Worm (Caenorhabditis elegans): Measurements from ENCODE around the gene tre-3.

Gene tre-3

DNA sequence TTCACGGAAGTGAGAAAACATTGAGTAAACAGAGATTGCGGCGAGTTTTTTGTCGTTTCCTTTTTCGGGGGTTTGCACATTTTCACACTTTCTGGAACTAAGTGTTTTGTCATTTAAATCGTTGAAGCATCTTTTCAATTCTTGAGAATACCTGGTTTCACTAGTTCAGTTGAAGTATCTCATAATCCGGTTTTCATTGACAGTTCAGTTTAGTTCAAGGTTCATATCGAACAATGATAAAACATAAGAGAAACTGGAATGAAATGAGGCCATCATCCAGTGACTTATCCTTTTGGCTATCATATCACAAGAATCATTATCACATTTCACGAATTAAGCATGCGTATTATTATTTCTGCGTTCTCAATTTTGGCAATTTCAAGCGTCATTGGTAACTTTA lies 48.5 kb downstream of the tre-3 start, which contains the start of gene F46F3.3:
F46F3.3 (plus strand) TSS at position 301 of the 400 bp plus-strand sequence.
- TF ChIP-seq nhr-77 (tag; optimal IDR thresholded peaks at IDR 0.05) = no peak
- no peak for TF ChIP-seq unc-62 (GFP tag; optimal IDR thresholded peaks at IDR 0.05)
- no peak for TF ChIP-seq lin-15B (tag; optimal IDR thresholded peaks at IDR 0.05)
- no peak for TF ChIP-seq elt-1 (tag; optimal IDR thresholded peaks at IDR 0.05)
- TF ChIP-seq ZK546.5 (tag; optimal IDR thresholded peaks at IDR 0.05) = no peak
- TF ChIP-seq ceh-28 (tag; optimal IDR thresholded peaks at IDR 0.05) = no peak
- no peak for TF ChIP-seq nhr-12 (tag; optimal IDR thresholded peaks at IDR 0.05)

DNA sequence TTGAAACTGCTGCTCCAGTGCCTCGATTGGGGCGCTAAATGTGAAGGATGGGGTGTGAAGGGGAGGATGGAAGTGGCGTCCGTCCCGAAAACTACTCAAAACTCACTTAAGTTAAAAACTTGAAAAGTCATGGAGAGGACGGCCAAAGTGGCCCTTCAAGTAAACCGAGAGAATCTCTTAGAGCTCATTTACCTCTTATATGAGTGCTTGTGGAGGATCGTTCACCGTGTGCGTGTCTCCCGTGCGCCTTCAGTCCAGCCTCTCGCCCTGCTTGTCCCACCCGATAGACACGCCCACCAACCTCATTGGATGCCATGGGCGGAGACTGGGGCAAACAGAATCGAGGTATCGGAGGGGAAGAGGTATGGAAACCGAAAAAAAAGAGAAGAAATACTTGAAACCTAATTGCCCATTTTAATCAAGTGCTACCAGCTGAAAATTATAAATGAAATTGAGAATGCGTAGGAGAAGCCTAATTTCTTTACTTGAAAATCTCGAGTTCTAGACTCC lies 50.8 kb downstream of the tre-3 start, which contains the start of gene ceh-27:
ceh-27 (minus strand) TSS at position 228 of the 510 bp plus-strand sequence.
- no peak for TF ChIP-seq daf-12 (tag; optimal IDR thresholded peaks at IDR 0.05)
- TF ChIP-seq unc-62 (GFP tag; optimal IDR thresholded peaks at IDR 0.05) = no peak
- peak; percentile 19 for TF ChIP-seq fkh-10 (GFP tag; optimal IDR thresholded peaks at IDR 0.05)
- TF ChIP-seq nfya-1 (tag; optimal IDR thresholded peaks at IDR 0.05; ENCODE audit: insufficient read depth) = peak; percentile 76
- no peak for TF ChIP-seq lin-39 (tag; optimal IDR thresholded peaks at IDR 0.05)

DNA sequence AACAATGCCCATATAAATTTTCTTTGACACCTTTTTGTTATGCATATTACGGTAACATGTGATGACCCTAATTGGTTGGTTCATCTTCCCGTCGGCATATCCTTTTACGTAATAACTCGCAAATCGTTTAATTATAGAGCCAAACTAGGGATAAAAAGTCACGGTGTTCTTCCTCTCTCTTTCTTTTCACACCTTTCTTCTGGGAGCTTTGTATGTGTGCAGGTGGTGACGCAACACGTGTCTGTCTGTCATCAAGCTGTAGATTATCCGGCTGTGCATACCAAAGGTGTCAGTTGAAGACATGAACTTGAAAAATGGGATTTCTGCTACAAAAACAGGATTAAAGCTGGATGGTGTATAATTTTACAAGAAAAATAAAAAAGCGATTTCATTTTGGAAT lies 55.1 kb downstream of the tre-3 start:
- TF ChIP-seq ceh-9 (tag; optimal IDR thresholded peaks at IDR 0.05) = no peak
- TF ChIP-seq mml-1 (tag; optimal IDR thresholded peaks at IDR 0.05) = no peak
- no peak for TF ChIP-seq zag-1 (tag; optimal IDR thresholded peaks at IDR 0.05)
